Worm (Caenorhabditis elegans) whole organism, L1 larva: ENCODE results near the gene C39B10.4.

Experiments used
- C04F5.9 ChIP-seq: sonication (generic microtip); optimal IDR thresholded peaks from 2 replicates; lab custom pipeline; 2016; ENCODE audit warnings: missing genetic modification characterization, missing compliant biosample characterization
- aha-1 ChIP-seq: fragments of 150-350 bp; optimal IDR thresholded peaks from 2 replicates; lab custom pipeline; 2014; ENCODE audit warnings: missing biosample characterization, missing genetic modification characterization
- ama-1 ChIP-seq: fragments of 150-350 bp; optimal IDR thresholded peaks from 2 replicates; lab custom pipeline; 2014
- ceh-63 ChIP-seq: fragments of 200-800 bp; sonication (Bioruptor generic); optimal IDR thresholded peaks from 2 replicates; lab custom pipeline; 2018; ENCODE audit warnings: mild to moderate bottlenecking, missing genetic modification characterization, missing compliant biosample characterization
- ceh-8 ChIP-seq: fragments of 200-800 bp; sonication (Bioruptor generic); optimal IDR thresholded peaks from 2 replicates; lab custom pipeline; 2018; ENCODE audit warnings: mild to moderate bottlenecking, missing genetic modification characterization, moderate library complexity, missing compliant biosample characterization
- ceh-82 ChIP-seq, 3 experiments: fragments of 150-350 bp in 1 of 3; sonication (generic microtip) in 2 of 3; optimal IDR thresholded peaks; 2 replicates each; lab custom pipeline; 2014 to 2017; ENCODE audit warnings: missing biosample characterization in 3 of 3, missing genetic modification characterization in 3 of 3
- dpl-1 ChIP-seq, 3 experiments: fragments of 150-350 bp in 2 of 3; sonication (generic microtip) in 1 of 3; optimal IDR thresholded peaks; 2 replicates each; lab custom pipeline; 2014 to 2017; ENCODE audit warnings: missing biosample characterization in 3 of 3, missing genetic modification characterization in 3 of 3, missing genetic modification reagents in 3 of 3
- dsc-1 ChIP-seq: sonication (generic microtip); optimal IDR thresholded peaks from 2 replicates; lab custom pipeline; 2016; ENCODE audit warnings: mild to moderate bottlenecking, missing genetic modification characterization, missing compliant biosample characterization
- efl-1 ChIP-seq, 4 experiments: fragments of 150-350 bp; optimal IDR thresholded peaks in 3 of 4; peaks in 1 of 4; 1 replicate in 1 of 4; 2 replicates in 3 of 4; lab custom pipeline; 2014; ENCODE audit warnings: missing biosample characterization in 2 of 4, missing genetic modification characterization in 2 of 4, missing genetic modification reagents in 2 of 4
- egl-27 ChIP-seq, 2 experiments: fragments of 150-350 bp in 1 of 2; sonication (generic microtip); optimal IDR thresholded peaks; 3 replicates each; lab custom pipeline; 2017 to 2018; ENCODE audit warnings: missing biosample characterization in 2 of 2, missing genetic modification characterization in 2 of 2, missing genetic modification reagents in 2 of 2
- elt-2 ChIP-seq: sonication (generic microtip); optimal IDR thresholded peaks from 2 replicates; lab custom pipeline; 2016; ENCODE audit warnings: missing genetic modification characterization, mild to moderate bottlenecking, inconsistent platforms, missing compliant biosample characterization, missing genetic modification reagents
- elt-3 ChIP-seq, 6 experiments: fragments of 150-350 bp in 1 of 6; sonication (generic microtip); optimal IDR thresholded peaks; 2 replicates each; lab custom pipeline; 2017 to 2018; ENCODE audit warnings: missing biosample characterization in 6 of 6, missing genetic modification characterization in 6 of 6, inconsistent platforms in 1 of 6
- ets-5 ChIP-seq: fragments of 200-800 bp; sonication (Bioruptor generic); IDR thresholded peaks from 2 replicates; pipeline ENCODE4 v1.3.6; 2022; ENCODE audit warnings: missing genetic modification characterization, missing compliant biosample characterization
- fkh-10 ChIP-seq: sonication (generic microtip); optimal IDR thresholded peaks from 2 replicates; lab custom pipeline; 2017; ENCODE audit warnings: missing biosample characterization, missing genetic modification reagents, missing genetic modification characterization
- fkh-4 ChIP-seq: sonication (generic microtip); optimal IDR thresholded peaks from 2 replicates; lab custom pipeline; 2016; ENCODE audit warnings: missing compliant biosample characterization, missing genetic modification characterization, borderline replicate concordance
- fos-1 ChIP-seq: fragments of 150-350 bp; optimal IDR thresholded peaks from 2 replicates; lab custom pipeline; 2014; ENCODE audit warnings: missing biosample characterization, missing genetic modification characterization
- grh-1 ChIP-seq: fragments of 200-800 bp; sonication (Bioruptor generic); IDR thresholded peaks from 2 replicates; pipeline ENCODE4 v1.3.6; 2022; ENCODE audit warnings: missing genetic modification reagents, missing genetic modification characterization, missing compliant biosample characterization
- hlh-4 ChIP-seq: sonication (generic microtip); optimal IDR thresholded peaks from 2 replicates; lab custom pipeline; 2016; ENCODE audit warnings: mild to moderate bottlenecking, missing genetic modification characterization, missing compliant biosample characterization
- hpl-2 ChIP-seq: fragments of 150-350 bp; optimal IDR thresholded peaks from 2 replicates; lab custom pipeline; 2014; ENCODE audit warnings: missing biosample characterization, missing genetic modification reagents, missing genetic modification characterization
- irx-1 ChIP-seq: sonication (generic microtip); optimal IDR thresholded peaks from 2 replicates; lab custom pipeline; 2016; ENCODE audit warnings: missing genetic modification characterization, missing compliant biosample characterization
- jun-1 ChIP-seq: fragments of 150-350 bp; optimal IDR thresholded peaks from 2 replicates; lab custom pipeline; 2014; ENCODE audit warnings: missing biosample characterization, missing genetic modification reagents, missing genetic modification characterization
- lin-14 ChIP-seq: fragments of 200-800 bp; sonication (Bioruptor generic); optimal IDR thresholded peaks from 2 replicates; lab custom pipeline; 2018; ENCODE audit warnings: mild to moderate bottlenecking, missing genetic modification characterization, moderate library complexity, missing compliant biosample characterization
- lir-3 ChIP-seq: sonication (generic microtip); optimal IDR thresholded peaks from 2 replicates; lab custom pipeline; 2016; ENCODE audit warnings: mild to moderate bottlenecking, missing genetic modification characterization, moderate library complexity, missing compliant biosample characterization; ENCODE audit not compliant: poor library complexity
- lsy-2 ChIP-seq, 2 experiments: fragments of 150-350 bp; optimal IDR thresholded peaks; 2 replicates each; lab custom pipeline; 2014; ENCODE audit warnings: missing biosample characterization in 2 of 2, missing genetic modification characterization in 2 of 2
- mdl-1 ChIP-seq, 2 experiments: fragments of 150-350 bp; optimal IDR thresholded peaks; 2 replicates each; lab custom pipeline; 2014 to 2017; ENCODE audit warnings: missing biosample characterization in 2 of 2, missing genetic modification characterization in 2 of 2, inconsistent platforms in 1 of 2
- mep-1 ChIP-seq: fragments of 150-350 bp; optimal IDR thresholded peaks from 2 replicates; lab custom pipeline; 2014; ENCODE audit warnings: missing biosample characterization, missing genetic modification characterization
- nhr-11 ChIP-seq: fragments of 150-350 bp; optimal IDR thresholded peaks from 2 replicates; lab custom pipeline; 2014; ENCODE audit warnings: missing biosample characterization, missing genetic modification characterization
- nhr-12 ChIP-seq: sonication (generic microtip); optimal IDR thresholded peaks from 2 replicates; lab custom pipeline; 2017; ENCODE audit warnings: missing biosample characterization, missing genetic modification characterization
- nhr-19 ChIP-seq: fragments of 200-800 bp; sonication (Bioruptor generic); conservative IDR thresholded peaks from 2 replicates; pipeline ENCODE4 v1.3.6; 2022; ENCODE audit warnings: missing genetic modification characterization, missing compliant biosample characterization
- nhr-237 ChIP-seq: fragments of 150-350 bp; optimal IDR thresholded peaks from 2 replicates; lab custom pipeline; 2014; ENCODE audit warnings: missing biosample characterization, missing genetic modification characterization
- nhr-28 ChIP-seq: fragments of 150-350 bp; optimal IDR thresholded peaks from 2 replicates; lab custom pipeline; 2014; ENCODE audit warnings: missing biosample characterization, missing genetic modification characterization
- nhr-71 ChIP-seq: sonication (generic microtip); optimal IDR thresholded peaks from 2 replicates; lab custom pipeline; 2016; ENCODE audit warnings: mild to moderate bottlenecking, missing genetic modification characterization, moderate library complexity, missing compliant biosample characterization
- nhr-76 ChIP-seq: sonication (generic microtip); optimal IDR thresholded peaks from 2 replicates; lab custom pipeline; 2017; ENCODE audit warnings: missing biosample characterization, missing genetic modification characterization
- nhr-85 ChIP-seq: sonication (generic microtip); peaks from one replicate; lab custom pipeline; 2016; ENCODE audit warnings: missing genetic modification characterization, inconsistent platforms, missing compliant biosample characterization
- pqm-1 ChIP-seq: sonication (generic microtip); optimal IDR thresholded peaks from 3 replicates; lab custom pipeline; 2017; ENCODE audit warnings: missing biosample characterization, missing genetic modification characterization
- skn-1 ChIP-seq: fragments of 150-350 bp; optimal IDR thresholded peaks from 2 replicates; lab custom pipeline; 2014; ENCODE audit warnings: missing biosample characterization, missing genetic modification characterization
- snu-23 ChIP-seq: sonication (generic microtip); optimal IDR thresholded peaks from 2 replicates; lab custom pipeline; 2016; ENCODE audit warnings: missing genetic modification characterization, missing compliant biosample characterization
- sptf-1 ChIP-seq: fragments of 150-350 bp; optimal IDR thresholded peaks from 2 replicates; lab custom pipeline; 2014; ENCODE audit warnings: missing biosample characterization, missing genetic modification characterization
- sup-37 ChIP-seq: fragments of 200-800 bp; sonication (Bioruptor generic); optimal IDR thresholded peaks from 2 replicates; lab custom pipeline; 2018; ENCODE audit warnings: mild to moderate bottlenecking, missing genetic modification characterization, missing compliant biosample characterization
- tbx-2 ChIP-seq: sonication (generic microtip); optimal IDR thresholded peaks from 2 replicates; lab custom pipeline; 2016; ENCODE audit warnings: missing genetic modification characterization, missing compliant biosample characterization
- unc-130 ChIP-seq: fragments of 150-350 bp; optimal IDR thresholded peaks from 2 replicates; lab custom pipeline; 2017; ENCODE audit warnings: missing biosample characterization, missing genetic modification characterization, inconsistent platforms
- unc-30 ChIP-seq: sonication (generic microtip); optimal IDR thresholded peaks from 2 replicates; lab custom pipeline; 2017; ENCODE audit warnings: missing biosample characterization, missing genetic modification characterization
- unc-86 ChIP-seq: sonication (generic microtip); optimal IDR thresholded peaks from 2 replicates; lab custom pipeline; 2016; ENCODE audit warnings: missing genetic modification characterization, missing compliant biosample characterization
- zip-4 ChIP-seq: fragments of 200-800 bp; sonication (Bioruptor generic); optimal IDR thresholded peaks from 2 replicates; lab custom pipeline; 2018; ENCODE audit warnings: mild to moderate bottlenecking, missing genetic modification characterization, moderate library complexity, missing compliant biosample characterization

C39B10.4 gene

DNA sequence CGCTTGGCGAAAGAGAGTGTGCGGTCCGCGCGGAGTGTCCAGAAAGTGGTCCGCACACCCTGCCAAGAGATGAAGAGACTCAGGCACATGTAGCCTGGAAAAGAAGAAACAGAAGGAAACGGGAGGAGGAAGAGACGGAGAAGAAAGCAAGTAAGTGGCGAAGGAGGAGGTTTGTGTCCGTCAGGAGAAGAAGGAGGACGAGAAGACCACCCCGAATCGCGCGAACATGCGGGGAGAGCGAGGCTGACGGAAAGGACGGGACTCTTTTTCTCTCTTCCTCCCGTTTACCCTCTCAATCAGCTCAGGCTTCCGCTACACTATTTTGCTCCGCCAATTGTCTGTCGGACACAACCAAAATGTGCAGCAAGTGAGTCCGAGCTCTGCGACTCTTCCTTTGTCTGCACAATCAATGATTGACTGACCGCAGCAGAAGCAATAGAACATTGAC lies 9.3 kb upstream of the C39B10.4 start (continued):
- TF ChIP-seq ceh-8, result peak; percentile 17
- TF ChIP-seq hlh-4 (tag; lab: Kevin White, UChicago), result no peak
- peak; percentile 98 for TF ChIP-seq fkh-10
- TF ChIP-seq nhr-11 (tag; lab: Kevin White, UChicago), result no peak
- no peak for TF ChIP-seq fkh-4 (tag; lab: Kevin White, UChicago)
- TF ChIP-seq lsy-2 (tag; optimal IDR thresholded peaks at IDR 0.05; lab: Kevin White, UChicago), result peak; percentile 36 to 68
- TF ChIP-seq elt-3 (tag; optimal IDR thresholded peaks at IDR 0.05; lab: Kevin White, UChicago), result no peak
- TF ChIP-seq nhr-71 (tag; lab: Kevin White, UChicago), result peak; percentile 82
- no peak for TF ChIP-seq C04F5.9
- peak; percentile 85 for TF ChIP-seq unc-86 (tag; lab: Kevin White, UChicago)
- TF ChIP-seq irx-1 (tag; lab: Kevin White, UChicago), result peak; percentile 47
- TF ChIP-seq unc-130 (tag; lab: Kevin White, UChicago), result peak; percentile 47
- TF ChIP-seq dsc-1 (tag; lab: Kevin White, UChicago), result peak; percentile 56
- peak; percentile 35 to 68 (median 36) for TF ChIP-seq ceh-82 (tag; optimal IDR thresholded peaks at IDR 0.05; lab: Kevin White, UChicago)
- TF ChIP-seq sptf-1, result no peak
- TF ChIP-seq lir-3 (tag; lab: Kevin White, UChicago), result peak; percentile 89
- peak; percentile 28 to 52 for TF ChIP-seq efl-1 (optimal IDR thresholded peaks at IDR 0.05; lab: Kevin White, UChicago)
- peak in 1 of 2 experiments; percentile 60 for TF ChIP-seq efl-1 (GFP tag; optimal IDR thresholded peaks at IDR 0.05 in 1 of 2; lab: Kevin White, UChicago)
- no peak for TF ChIP-seq dpl-1 (GFP tag; optimal IDR thresholded peaks at IDR 0.05; lab: Kevin White, UChicago)
- TF ChIP-seq jun-1, result peak; percentile 45
- no peak for TF ChIP-seq ceh-63 (GFP tag; lab: Kevin White, UChicago)
- TF ChIP-seq nhr-28 (tag; lab: Kevin White, UChicago), result no peak
- peak; percentile 23 for TF ChIP-seq skn-1
- TF ChIP-seq mep-1 (tag; lab: Kevin White, UChicago), result no peak
- peak; percentile 73 for TF ChIP-seq tbx-2 (tag; lab: Kevin White, UChicago)
- TF ChIP-seq elt-2 (tag; lab: Kevin White, UChicago), result no peak
- TF ChIP-seq grh-1, result no peak
- peak; percentile 15 for TF ChIP-seq nhr-12 (tag; lab: Kevin White, UChicago)
- no peak for TF ChIP-seq sup-37 (GFP tag; lab: Kevin White, UChicago)
- TF ChIP-seq nhr-19, result peak; percentile 58
- no peak for TF ChIP-seq ama-1 (lab: Kevin White, UChicago)
- TF ChIP-seq mdl-1 (tag; optimal IDR thresholded peaks at IDR 0.05; lab: Kevin White, UChicago), result peak in 1 of 2 experiments; percentile 34
- TF ChIP-seq nhr-76, result no peak
- TF ChIP-seq aha-1 (tag; lab: Kevin White, UChicago), result no peak
- no peak for TF ChIP-seq zip-4 (GFP tag; lab: Kevin White, UChicago)
- no peak for TF ChIP-seq ets-5 (GFP tag; lab: Robert Waterston, UW)
- no peak for TF ChIP-seq egl-27 (tag; optimal IDR thresholded peaks at IDR 0.05; lab: Kevin White, UChicago)
- peak; percentile 63 for TF ChIP-seq snu-23
- TF ChIP-seq unc-30, result no peak

DNA sequence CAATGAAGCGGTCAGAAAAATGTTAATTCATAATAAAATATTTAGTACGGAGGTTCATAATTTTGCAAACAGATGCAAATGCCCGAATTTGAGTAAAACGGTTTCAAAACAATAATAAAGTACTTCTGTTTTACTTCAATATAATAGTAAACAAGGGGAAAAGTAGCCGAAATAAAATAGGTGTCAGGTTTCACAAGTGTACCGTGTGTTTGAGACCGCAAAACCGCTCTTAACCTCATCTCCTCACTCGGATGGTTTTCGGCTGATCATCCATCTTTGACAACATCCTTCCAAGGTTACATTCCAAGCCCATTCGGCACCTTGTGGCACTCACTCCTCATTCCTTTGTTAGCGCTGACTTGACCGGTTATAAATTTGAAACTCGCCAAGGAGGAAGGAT lies 7.4 kb upstream of the C39B10.4 start:
- no peak for TF ChIP-seq sup-37 (GFP tag; lab: Kevin White, UChicago)
- TF ChIP-seq hlh-4 (tag; lab: Kevin White, UChicago), result no peak
- TF ChIP-seq fkh-10, result no peak
- TF ChIP-seq tbx-2 (tag; lab: Kevin White, UChicago), result no peak
- no peak for TF ChIP-seq pqm-1 (tag; lab: Kevin White, UChicago)
- no peak for TF ChIP-seq ets-5 (GFP tag; lab: Robert Waterston, UW)
- no peak for TF ChIP-seq ceh-82 (tag; optimal IDR thresholded peaks at IDR 0.05; lab: Kevin White, UChicago)
- TF ChIP-seq snu-23, result peak; percentile 12
- no peak for TF ChIP-seq nhr-237 (tag; lab: Kevin White, UChicago)
- peak; percentile 76 for TF ChIP-seq nhr-85 (tag; lab: Kevin White, UChicago)
- no peak for TF ChIP-seq elt-3 (tag; optimal IDR thresholded peaks at IDR 0.05; lab: Kevin White, UChicago)
- no peak for TF ChIP-seq hpl-2 (GFP tag; lab: Kevin White, UChicago)
- TF ChIP-seq mep-1 (tag; lab: Kevin White, UChicago), result peak; percentile 24
- TF ChIP-seq lin-14 (GFP tag; lab: Kevin White, UChicago), result peak; percentile 49
- TF ChIP-seq fos-1 (tag; lab: Kevin White, UChicago), result no peak
